Worm (Caenorhabditis elegans) whole organism, L3 larva: Measurements from ENCODE around the gene B0238.9.

Experiments used
- R02D3.7 ChIP-seq: fragments of 150-350 bp; optimal IDR thresholded peaks from 2 replicates; lab custom pipeline; 2014; ENCODE audit warnings: missing biosample characterization, missing genetic modification characterization
- ZK546.5 ChIP-seq: sonication (generic microtip); optimal IDR thresholded peaks from 2 replicates; lab custom pipeline; 2017; ENCODE audit warnings: missing biosample characterization, missing genetic modification characterization
- aly-2 ChIP-seq: fragments of 150-350 bp; optimal IDR thresholded peaks from 2 replicates; lab custom pipeline; 2014; ENCODE audit warnings: missing biosample characterization, missing genetic modification characterization
- ceh-16 ChIP-seq: sonication (generic microtip); optimal IDR thresholded peaks from 2 replicates; lab custom pipeline; 2017; ENCODE audit warnings: missing biosample characterization, missing genetic modification characterization
- ceh-82 ChIP-seq: fragments of 150-350 bp; optimal IDR thresholded peaks from 2 replicates; lab custom pipeline; 2014; ENCODE audit warnings: missing biosample characterization, missing genetic modification characterization
- ceh-9 ChIP-seq: sonication (generic microtip); optimal IDR thresholded peaks from 2 replicates; lab custom pipeline; 2018; ENCODE audit warnings: missing biosample characterization, missing genetic modification characterization
- egl-27 ChIP-seq: sonication (generic microtip); optimal IDR thresholded peaks from 4 replicates; lab custom pipeline; 2017; ENCODE audit warnings: missing biosample characterization, missing genetic modification reagents, missing genetic modification characterization
- egl-5 ChIP-seq: fragments of 150-350 bp; optimal IDR thresholded peaks from 2 replicates; lab custom pipeline; 2017; ENCODE audit warnings: missing biosample characterization, missing genetic modification reagents, missing genetic modification characterization, inconsistent platforms
- elt-1 ChIP-seq: fragments of 150-350 bp; optimal IDR thresholded peaks from 2 replicates; lab custom pipeline; 2014; ENCODE audit warnings: missing biosample characterization, missing genetic modification characterization
- elt-2 ChIP-seq: sonication (generic microtip); optimal IDR thresholded peaks from 2 replicates; lab custom pipeline; 2016; ENCODE audit warnings: missing genetic modification reagents, mild to moderate bottlenecking, missing genetic modification characterization, missing compliant biosample characterization
- elt-3 ChIP-seq, 3 experiments: fragments of 150-350 bp in 1 of 3; sonication (generic microtip) in 2 of 3; optimal IDR thresholded peaks; 2 replicates in 2 of 3; 4 replicates in 1 of 3; lab custom pipeline; 2014 to 2017; ENCODE audit warnings: missing biosample characterization in 3 of 3, missing genetic modification characterization in 3 of 3
- eor-1 ChIP-seq, 2 experiments: fragments of 150-350 bp; optimal IDR thresholded peaks; 2 replicates each; lab custom pipeline; 2014 to 2018; ENCODE audit warnings: missing biosample characterization in 2 of 2, missing genetic modification characterization in 2 of 2
- fkh-10 ChIP-seq: sonication (generic microtip); optimal IDR thresholded peaks from 2 replicates; lab custom pipeline; 2017; ENCODE audit warnings: missing biosample characterization, missing genetic modification reagents, missing genetic modification characterization
- fkh-2 ChIP-seq: fragments of 150-350 bp; optimal IDR thresholded peaks from 2 replicates; lab custom pipeline; 2014; ENCODE audit warnings: missing biosample characterization, missing genetic modification reagents, missing genetic modification characterization
- fos-1 ChIP-seq: fragments of 150-350 bp; optimal IDR thresholded peaks from 2 replicates; lab custom pipeline; 2014; ENCODE audit warnings: missing biosample characterization, missing genetic modification characterization
- hmg-11 ChIP-seq: sonication (generic microtip); optimal IDR thresholded peaks from 2 replicates; lab custom pipeline; 2016; ENCODE audit warnings: missing genetic modification characterization, missing compliant biosample characterization
- jun-1 ChIP-seq: fragments of 150-350 bp; optimal IDR thresholded peaks from 2 replicates; lab custom pipeline; 2014; ENCODE audit warnings: missing biosample characterization, missing genetic modification reagents, missing genetic modification characterization
- lin-15B ChIP-seq: fragments of 150-350 bp; optimal IDR thresholded peaks from 2 replicates; lab custom pipeline; 2014; ENCODE audit warnings: missing biosample characterization, missing genetic modification characterization
- lin-39 ChIP-seq: fragments of 150-350 bp; optimal IDR thresholded peaks from 2 replicates; lab custom pipeline; 2018; ENCODE audit warnings: missing biosample characterization, missing genetic modification reagents, missing genetic modification characterization
- lsy-12 ChIP-seq: sonication (generic microtip); optimal IDR thresholded peaks from 2 replicates; lab custom pipeline; 2016; ENCODE audit warnings: mild to moderate bottlenecking, missing genetic modification characterization, missing compliant biosample characterization
- mdl-1 ChIP-seq: fragments of 150-350 bp; optimal IDR thresholded peaks from 2 replicates; lab custom pipeline; 2014; ENCODE audit warnings: missing biosample characterization, missing genetic modification characterization
- nfya-1 ChIP-seq: sonication (generic microtip); optimal IDR thresholded peaks from 2 replicates; lab custom pipeline; 2017; ENCODE audit warnings: missing genetic modification characterization, mild to moderate bottlenecking, missing compliant biosample characterization, antibody characterized with exemption, moderate library complexity; ENCODE audit not compliant: insufficient read depth
- nhr-11 ChIP-seq: fragments of 150-350 bp; optimal IDR thresholded peaks from 2 replicates; lab custom pipeline; 2014; ENCODE audit warnings: missing biosample characterization, missing genetic modification characterization
- nhr-12 ChIP-seq: fragments of 150-350 bp; optimal IDR thresholded peaks from 2 replicates; lab custom pipeline; 2014; ENCODE audit warnings: missing biosample characterization, missing genetic modification characterization
- nhr-23 ChIP-seq: fragments of 150-350 bp; optimal IDR thresholded peaks from 2 replicates; lab custom pipeline; 2014; ENCODE audit warnings: missing biosample characterization, missing genetic modification reagents, missing genetic modification characterization
- nhr-25 ChIP-seq: sonication (generic microtip); optimal IDR thresholded peaks from 2 replicates; lab custom pipeline; 2017; ENCODE audit warnings: missing biosample characterization, missing genetic modification characterization
- nhr-28 ChIP-seq: fragments of 150-350 bp; optimal IDR thresholded peaks from 2 replicates; lab custom pipeline; 2014; ENCODE audit warnings: missing biosample characterization, missing genetic modification characterization
- nhr-67 ChIP-seq: fragments of 150-350 bp; optimal IDR thresholded peaks from 2 replicates; lab custom pipeline; 2014; ENCODE audit warnings: missing biosample characterization, missing genetic modification characterization
- nhr-76 ChIP-seq: fragments of 150-350 bp; sonication (generic microtip); optimal IDR thresholded peaks from 5 replicates; lab custom pipeline; 2014; ENCODE audit warnings: missing biosample characterization, missing genetic modification characterization
- nhr-77 ChIP-seq: fragments of 150-350 bp; optimal IDR thresholded peaks from 2 replicates; lab custom pipeline; 2014; ENCODE audit warnings: missing biosample characterization, missing genetic modification characterization
- pha-4 ChIP-seq: fragments of 150-350 bp; optimal IDR thresholded peaks from 2 replicates; lab custom pipeline; 2014; ENCODE audit warnings: missing biosample characterization, missing genetic modification reagents, missing genetic modification characterization
- pqm-1 ChIP-seq: fragments of 150-350 bp; optimal IDR thresholded peaks from 2 replicates; lab custom pipeline; 2017; ENCODE audit warnings: missing biosample characterization, missing genetic modification characterization, inconsistent platforms
- sea-2 ChIP-seq: fragments of 150-350 bp; sonication (generic microtip); optimal IDR thresholded peaks from 4 replicates; lab custom pipeline; 2014; ENCODE audit warnings: missing biosample characterization, missing genetic modification reagents, missing genetic modification characterization
- skn-1 ChIP-seq: fragments of 150-350 bp; optimal IDR thresholded peaks from 2 replicates; lab custom pipeline; 2014; ENCODE audit warnings: missing biosample characterization, missing genetic modification characterization
- snpc-4 ChIP-seq: fragments of 150-350 bp; optimal IDR thresholded peaks from 2 replicates; lab custom pipeline; 2014; ENCODE audit warnings: missing biosample characterization, missing genetic modification characterization
- tbx-2 ChIP-seq: sonication (generic microtip); optimal IDR thresholded peaks from 2 replicates; lab custom pipeline; 2016; ENCODE audit warnings: mild to moderate bottlenecking, missing genetic modification characterization, missing compliant biosample characterization
- unc-39 ChIP-seq: sonication (generic microtip); optimal IDR thresholded peaks from 4 replicates; lab custom pipeline; 2017; ENCODE audit warnings: missing biosample characterization, missing genetic modification characterization
- unc-62 ChIP-seq: fragments of 150-350 bp; sonication (generic microtip); optimal IDR thresholded peaks from 4 replicates; lab custom pipeline; 2014; ENCODE audit warnings: missing biosample characterization, missing genetic modification reagents, missing genetic modification characterization
- zag-1 ChIP-seq: fragments of 150-350 bp; optimal IDR thresholded peaks from 2 replicates; lab custom pipeline; 2014; ENCODE audit warnings: missing biosample characterization, missing genetic modification characterization
- ztf-11 ChIP-seq: fragments of 150-350 bp; optimal IDR thresholded peaks from 2 replicates; lab custom pipeline; 2014; ENCODE audit warnings: missing biosample characterization, missing genetic modification characterization

Gene B0238.9

ce11 chrV:5271487-5271886, 6.4 kb downstream of the B0238.9 start (continued):
- TF ChIP-seq elt-1 (no peak), fkh-2 (no peak), ZK546.5 (no peak), elt-2 (peak; percentile 93), nhr-23 (no peak), unc-39 (tag; lab: Kevin White, UChicago) (no peak), nhr-76 (tag; lab: Kevin White, UChicago) (no peak), pha-4 (tag; lab: Kevin White, UChicago) (peak; percentile 61)

ce11 chrV:5269024-5269535, 8.8 kb downstream of the B0238.9 start, which contains the start of gene penr-1:
Gene penr-1 (plus strand): TSS chrV:5269485.
- TF ChIP-seq hmg-11 (tag; lab: Kevin White, UChicago) (peak; percentile 62), unc-62 (GFP tag; lab: Kevin White, UChicago) (no peak), ceh-9 (tag; lab: Kevin White, UChicago) (no peak), fos-1 (no peak), aly-2 (tag; lab: Kevin White, UChicago) (no peak), nhr-25 (peak; percentile 53), ztf-11 (tag; lab: Kevin White, UChicago) (no peak), snpc-4 (no peak), jun-1 (tag; lab: Kevin White, UChicago) (no peak), nhr-12 (no peak), lsy-12 (no peak), tbx-2 (tag; lab: Kevin White, UChicago) (no peak), pqm-1 (tag; lab: Kevin White, UChicago) (no peak), eor-1 (tag; optimal IDR thresholded peaks at IDR 0.05; lab: Kevin White, UChicago) (no peak), zag-1 (tag; lab: Kevin White, UChicago) (no peak), elt-3 (tag; optimal IDR thresholded peaks at IDR 0.05; lab: Kevin White, UChicago) (no peak), nfya-1 (tag; lab: Kevin White, UChicago) (peak; percentile 69), pha-4 (tag; lab: Kevin White, UChicago) (peak; percentile 64), nhr-67 (tag; lab: Kevin White, UChicago) (no peak), nhr-28 (tag; lab: Kevin White, UChicago) (no peak), lin-39 (tag; lab: Kevin White, UChicago) (peak; percentile 1), skn-1 (tag; lab: Kevin White, UChicago) (no peak), lin-15B (tag; lab: Kevin White, UChicago) (peak; percentile 74), ceh-16 (tag; lab: Kevin White, UChicago) (no peak), egl-27 (tag; lab: Kevin White, UChicago) (no peak), elt-1 (no peak), R02D3.7 (tag; lab: Kevin White, UChicago) (no peak), elt-2 (peak; percentile 23), ceh-82 (tag; lab: Kevin White, UChicago) (no peak), ZK546.5 (no peak), fkh-10 (GFP tag; lab: Kevin White, UChicago) (no peak), nhr-77 (tag; lab: Kevin White, UChicago) (no peak), egl-5 (peak; percentile 63), nhr-11 (tag; lab: Kevin White, UChicago) (no peak), nhr-76 (tag; lab: Kevin White, UChicago) (no peak), nhr-23 (peak; percentile 60), mdl-1 (no peak)
- TF ChIP-seq, all 47 proteins: peak for 9

ce11 chrV:5265581-5265980, 12.3 kb downstream of the B0238.9 start, which contains the start of the genes srt-69 and B0238.12:
Gene srt-69 (minus strand): TSS chrV:5265681.
Gene B0238.12 (plus strand): TSS chrV:5265844.
- TF ChIP-seq lin-39 (tag; lab: Kevin White, UChicago) (no peak), zag-1 (tag; lab: Kevin White, UChicago) (no peak)

- TF ChIP-seq sea-2 (GFP tag; lab: Kevin White, UChicago) (no peak), ceh-9 (tag; lab: Kevin White, UChicago) (no peak), nhr-11 (tag; lab: Kevin White, UChicago) (no peak)
Measured at ce11 chrV:5262999-5263398, 14.9 kb downstream of the B0238.9 start, which contains the start of gene cest-30. Gene cest-30 (minus strand): TSS chrV:5263099.
